Fruit fly (Drosophila melanogaster) whole organism, wandering third instar larva: ENCODE data around the gene foi.

Experiments
- GATAd ChIP-seq: sonication (Bioruptor generic); optimal IDR thresholded peaks from 2 replicates; lab custom pipeline; 2016; ENCODE audit warnings: missing biosample characterization, missing genetic modification characterization
- fru ChIP-seq: fragments of 200-800 bp; sonication (Bioruptor generic); optimal IDR thresholded peaks from 3 replicates; lab custom pipeline; 2016; ENCODE audit warnings: missing biosample characterization, mild to moderate bottlenecking, missing genetic modification characterization
- sv ChIP-seq: fragments of 200-800 bp; sonication (Bioruptor generic); optimal IDR thresholded peaks from 3 replicates; lab custom pipeline; 2016; ENCODE audit warnings: missing biosample characterization, missing genetic modification characterization

DNA sequence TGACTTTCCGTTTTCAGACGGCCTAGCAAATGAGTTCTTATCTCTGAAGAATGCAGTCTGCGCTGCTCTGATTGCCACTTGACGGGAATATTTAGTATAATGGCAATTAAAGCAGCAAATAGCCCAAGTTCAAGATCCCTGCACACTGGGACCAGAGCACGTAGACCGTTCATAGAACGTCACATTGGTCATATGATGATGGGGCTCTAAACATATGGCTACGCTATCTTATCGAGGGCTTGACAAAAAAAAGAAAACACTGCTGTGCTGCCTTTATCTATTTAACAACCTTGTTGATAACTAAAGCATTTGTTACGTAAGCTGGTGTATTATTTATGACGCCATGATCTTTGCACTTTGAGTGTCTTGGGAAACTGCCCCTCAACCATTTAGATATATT, 55.7 kb downstream of the foi start:
- TF ChIP-seq fru (GFP tag; lab: Kevin White, UChicago) = no peak
- no peak for TF ChIP-seq sv
- TF ChIP-seq GATAd (GFP tag; lab: Kevin White, UChicago) = no peak
